Worm (Caenorhabditis elegans) whole organism, L1 larva: ENCODE data around the gene plpr-1.

Source experiments
- C04F5.9 ChIP-seq: sonication (generic microtip); optimal IDR thresholded peaks from 2 replicates; lab custom pipeline; 2016; ENCODE audit warnings: missing genetic modification characterization, missing compliant biosample characterization
- C16A3.4 ChIP-seq: fragments of 150-350 bp; optimal IDR thresholded peaks from 2 replicates; lab custom pipeline; 2014; ENCODE audit warnings: missing biosample characterization, missing genetic modification characterization
- F16B12.6 ChIP-seq: fragments of 150-350 bp; optimal IDR thresholded peaks from 2 replicates; lab custom pipeline; 2014; ENCODE audit warnings: missing biosample characterization, missing genetic modification characterization
- ceh-82 ChIP-seq, 3 experiments: fragments of 150-350 bp in 1 of 3; sonication (generic microtip) in 2 of 3; optimal IDR thresholded peaks; 2 replicates each; lab custom pipeline; 2014 to 2017; ENCODE audit warnings: missing biosample characterization in 3 of 3, missing genetic modification characterization in 3 of 3
- efl-1 ChIP-seq, 4 experiments: fragments of 150-350 bp; optimal IDR thresholded peaks in 3 of 4; peaks in 1 of 4; 1 replicate in 1 of 4; 2 replicates in 3 of 4; lab custom pipeline; 2014; ENCODE audit warnings: missing biosample characterization in 2 of 4, missing genetic modification characterization in 2 of 4, missing genetic modification reagents in 2 of 4
- efl-3 ChIP-seq: fragments of 200-800 bp; sonication (Bioruptor generic); optimal IDR thresholded peaks from 2 replicates; lab custom pipeline; 2018; ENCODE audit warnings: mild to moderate bottlenecking, missing genetic modification characterization, missing compliant biosample characterization
- egl-27 ChIP-seq, 2 experiments: fragments of 150-350 bp in 1 of 2; sonication (generic microtip); optimal IDR thresholded peaks; 3 replicates each; lab custom pipeline; 2017 to 2018; ENCODE audit warnings: missing biosample characterization in 2 of 2, missing genetic modification characterization in 2 of 2, missing genetic modification reagents in 2 of 2
- fkh-10 ChIP-seq: sonication (generic microtip); optimal IDR thresholded peaks from 2 replicates; lab custom pipeline; 2017; ENCODE audit warnings: missing biosample characterization, missing genetic modification reagents, missing genetic modification characterization
- hlh-17 ChIP-seq: fragments of 200-800 bp; sonication (Bioruptor generic); optimal IDR thresholded peaks from 2 replicates; lab custom pipeline; 2018; ENCODE audit warnings: missing genetic modification characterization, mild to moderate bottlenecking, missing compliant biosample characterization, moderate library complexity, borderline replicate concordance
- irx-1 ChIP-seq: sonication (generic microtip); optimal IDR thresholded peaks from 2 replicates; lab custom pipeline; 2016; ENCODE audit warnings: missing genetic modification characterization, missing compliant biosample characterization
- lin-13 ChIP-seq: fragments of 150-350 bp; optimal IDR thresholded peaks from 2 replicates; lab custom pipeline; 2014; ENCODE audit warnings: missing biosample characterization, missing genetic modification reagents, missing genetic modification characterization
- lin-15B ChIP-seq: fragments of 150-350 bp; sonication (generic microtip); optimal IDR thresholded peaks from 3 replicates; lab custom pipeline; 2014; ENCODE audit warnings: missing biosample characterization, missing genetic modification characterization
- lin-39 ChIP-seq: fragments of 150-350 bp; optimal IDR thresholded peaks from 2 replicates; lab custom pipeline; 2014; ENCODE audit warnings: missing biosample characterization, missing genetic modification reagents, missing genetic modification characterization
- lsy-2 ChIP-seq, 2 experiments: fragments of 150-350 bp; optimal IDR thresholded peaks; 2 replicates each; lab custom pipeline; 2014; ENCODE audit warnings: missing biosample characterization in 2 of 2, missing genetic modification characterization in 2 of 2
- mdl-1 ChIP-seq, 2 experiments: fragments of 150-350 bp; optimal IDR thresholded peaks; 2 replicates each; lab custom pipeline; 2014 to 2017; ENCODE audit warnings: missing biosample characterization in 2 of 2, missing genetic modification characterization in 2 of 2, inconsistent platforms in 1 of 2
- mef-2 ChIP-seq: fragments of 150-350 bp; optimal IDR thresholded peaks from 2 replicates; lab custom pipeline; 2014; ENCODE audit warnings: missing biosample characterization, missing genetic modification characterization
- mep-1 ChIP-seq: fragments of 150-350 bp; optimal IDR thresholded peaks from 2 replicates; lab custom pipeline; 2014; ENCODE audit warnings: missing biosample characterization, missing genetic modification characterization
- nhr-12 ChIP-seq: sonication (generic microtip); optimal IDR thresholded peaks from 2 replicates; lab custom pipeline; 2017; ENCODE audit warnings: missing biosample characterization, missing genetic modification characterization
- nhr-237 ChIP-seq: fragments of 150-350 bp; optimal IDR thresholded peaks from 2 replicates; lab custom pipeline; 2014; ENCODE audit warnings: missing biosample characterization, missing genetic modification characterization
- nhr-76 ChIP-seq: sonication (generic microtip); optimal IDR thresholded peaks from 2 replicates; lab custom pipeline; 2017; ENCODE audit warnings: missing biosample characterization, missing genetic modification characterization
- nhr-77 ChIP-seq: fragments of 150-350 bp; optimal IDR thresholded peaks from 2 replicates; lab custom pipeline; 2014; ENCODE audit warnings: missing biosample characterization, missing genetic modification characterization
- nhr-85 ChIP-seq: sonication (generic microtip); peaks from one replicate; lab custom pipeline; 2016; ENCODE audit warnings: missing genetic modification characterization, inconsistent platforms, missing compliant biosample characterization
- nhr-90 ChIP-seq: sonication (generic microtip); optimal IDR thresholded peaks from 2 replicates; lab custom pipeline; 2016; ENCODE audit warnings: mild to moderate bottlenecking, missing genetic modification characterization, missing compliant biosample characterization; ENCODE audit not compliant: poor library complexity
- pag-3 ChIP-seq: sonication (generic microtip); optimal IDR thresholded peaks from 2 replicates; lab custom pipeline; 2017; ENCODE audit warnings: missing genetic modification characterization, mild to moderate bottlenecking, missing compliant biosample characterization, antibody characterized with exemption, borderline replicate concordance; ENCODE audit not compliant: insufficient read depth
- pax-3 ChIP-seq: fragments of 200-800 bp; sonication (Bioruptor generic); optimal IDR thresholded peaks from 2 replicates; lab custom pipeline; 2018; ENCODE audit warnings: mild to moderate bottlenecking, missing genetic modification characterization, moderate library complexity, missing compliant biosample characterization
- rnt-1 ChIP-seq: sonication (generic microtip); optimal IDR thresholded peaks from 2 replicates; lab custom pipeline; 2016; ENCODE audit warnings: mild to moderate bottlenecking, missing genetic modification characterization, moderate library complexity, missing compliant biosample characterization
- skn-1 ChIP-seq: fragments of 150-350 bp; optimal IDR thresholded peaks from 2 replicates; lab custom pipeline; 2014; ENCODE audit warnings: missing biosample characterization, missing genetic modification characterization
- sox-4 ChIP-seq: sonication (generic microtip); optimal IDR thresholded peaks from 2 replicates; lab custom pipeline; 2016; ENCODE audit warnings: missing genetic modification characterization, missing compliant biosample characterization
- swsn-7 ChIP-seq: sonication (generic microtip); optimal IDR thresholded peaks from 2 replicates; lab custom pipeline; 2016; ENCODE audit warnings: missing genetic modification characterization, missing compliant biosample characterization
- tbx-2 ChIP-seq: sonication (generic microtip); optimal IDR thresholded peaks from 2 replicates; lab custom pipeline; 2016; ENCODE audit warnings: missing genetic modification characterization, missing compliant biosample characterization
- unc-130 ChIP-seq: fragments of 150-350 bp; optimal IDR thresholded peaks from 2 replicates; lab custom pipeline; 2017; ENCODE audit warnings: missing biosample characterization, missing genetic modification characterization, inconsistent platforms
- unc-86 ChIP-seq: sonication (generic microtip); optimal IDR thresholded peaks from 2 replicates; lab custom pipeline; 2016; ENCODE audit warnings: missing genetic modification characterization, missing compliant biosample characterization
- vab-15 ChIP-seq: sonication (generic microtip); optimal IDR thresholded peaks from 2 replicates; lab custom pipeline; 2017; ENCODE audit warnings: missing genotype, mild to moderate bottlenecking, missing genetic modification characterization, missing compliant biosample characterization
- xbp-1 ChIP-seq: sonication (generic microtip); optimal IDR thresholded peaks from 2 replicates; lab custom pipeline; 2016; ENCODE audit warnings: missing genetic modification characterization, missing compliant biosample characterization
- zag-1 ChIP-seq: fragments of 150-350 bp; optimal IDR thresholded peaks from 2 replicates; lab custom pipeline; 2014; ENCODE audit warnings: missing biosample characterization, missing genetic modification characterization
- ztf-11 ChIP-seq, 2 experiments: sonication (generic microtip); optimal IDR thresholded peaks; 2 replicates each; lab custom pipeline; 2016 to 2017; ENCODE audit warnings: missing genetic modification characterization in 2 of 2, missing biosample characterization in 1 of 2, missing compliant biosample characterization in 1 of 2
- ztf-4 ChIP-seq: fragments of 150-350 bp; optimal IDR thresholded peaks from 2 replicates; lab custom pipeline; 2014; ENCODE audit warnings: missing biosample characterization, missing genetic modification characterization

Gene plpr-1

DNA sequence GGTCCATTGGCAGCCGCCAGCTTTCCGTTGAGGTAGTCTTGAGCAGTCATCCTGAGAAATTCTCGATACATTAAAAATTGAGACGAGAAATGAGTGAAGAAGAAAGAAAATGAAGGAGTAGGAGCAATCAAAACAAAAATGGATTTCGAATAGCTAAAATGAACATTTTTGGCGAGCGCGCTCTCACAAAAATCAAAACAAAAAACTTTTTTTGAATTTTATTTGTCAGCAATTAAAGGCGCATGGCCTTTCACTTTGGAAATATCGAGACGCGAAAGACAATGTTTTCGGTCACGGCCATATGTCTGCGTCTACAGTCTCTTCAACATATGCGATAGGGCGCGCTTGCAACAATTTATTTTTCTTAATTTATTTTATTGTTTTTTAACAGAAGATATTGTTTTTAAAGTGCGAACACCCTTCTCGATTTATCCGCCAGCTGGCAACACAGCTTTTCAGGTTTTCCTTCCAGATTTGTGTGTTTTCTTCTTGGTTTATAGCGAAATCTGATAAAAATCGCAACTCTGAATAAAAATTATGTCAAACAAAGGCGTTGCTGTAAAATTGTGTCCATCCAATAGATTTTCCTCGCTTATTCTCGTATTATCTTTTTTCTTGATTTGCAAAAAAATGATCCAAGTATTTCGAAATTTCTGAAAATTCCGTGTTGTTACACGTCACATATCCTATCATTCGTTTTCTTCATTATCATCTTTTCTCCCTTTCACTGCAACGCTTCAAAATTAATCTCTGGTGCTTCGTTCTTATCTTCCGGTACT is 17.0 kb downstream of the plpr-1 start, which contains the start of the genes rpn-9 and T06D8.9 (continued):
- TF ChIP-seq ztf-11 (tag; optimal IDR thresholded peaks at IDR 0.05; lab: Kevin White, UChicago): peak in 1 of 2 experiments; percentile 29
- peak; percentile 38 for TF ChIP-seq nhr-237 (tag; lab: Kevin White, UChicago)
- TF ChIP-seq lsy-2 (tag; optimal IDR thresholded peaks at IDR 0.05; lab: Kevin White, UChicago): peak; percentile 86 to 93
- no peak for TF ChIP-seq nhr-12 (tag; lab: Kevin White, UChicago)
- peak in 1 of 2 experiments; percentile 75 for TF ChIP-seq mdl-1 (tag; optimal IDR thresholded peaks at IDR 0.05; lab: Kevin White, UChicago)
- TF ChIP-seq nhr-77: peak; percentile 72
- TF ChIP-seq C16A3.4 (tag; lab: Kevin White, UChicago): peak; percentile 92
- no peak for TF ChIP-seq zag-1 (tag; lab: Kevin White, UChicago)
- TF ChIP-seq egl-27 (tag; optimal IDR thresholded peaks at IDR 0.05; lab: Kevin White, UChicago): no peak
- no peak for TF ChIP-seq pag-3
- TF ChIP-seq ceh-82 (tag; optimal IDR thresholded peaks at IDR 0.05; lab: Kevin White, UChicago): peak; percentile 63 to 88 (median 67)
- no peak for TF ChIP-seq nhr-76
- TF ChIP-seq ztf-4 (tag; lab: Kevin White, UChicago): peak; percentile 22
- peak; percentile 89 for TF ChIP-seq mep-1 (tag; lab: Kevin White, UChicago)
- TF ChIP-seq lin-13 (GFP tag; lab: Kevin White, UChicago): peak; percentile 83
- TF ChIP-seq mef-2 (tag; lab: Kevin White, UChicago): no peak
- TF ChIP-seq nhr-85: peak; percentile 71
- peak; percentile 73 for TF ChIP-seq tbx-2 (tag; lab: Kevin White, UChicago)
- peak; percentile 48 for TF ChIP-seq pax-3 (tag; lab: Kevin White, UChicago)
- TF ChIP-seq C04F5.9 (tag; lab: Kevin White, UChicago): peak; percentile 42
- peak; percentile 71 for TF ChIP-seq swsn-7 (tag; lab: Kevin White, UChicago)
- TF ChIP-seq skn-1 (tag; lab: Kevin White, UChicago): peak; percentile 96
- no peak for TF ChIP-seq vab-15 (tag; lab: Kevin White, UChicago)
- TF ChIP-seq lin-39 (tag; lab: Kevin White, UChicago): no peak
- TF ChIP-seq efl-3: no peak
- TF ChIP-seq fkh-10: peak; percentile 57
- peak; percentile 81 for TF ChIP-seq xbp-1 (tag; lab: Kevin White, UChicago)
- TF ChIP-seq unc-130 (tag; lab: Kevin White, UChicago): peak; percentile 54
- TF ChIP-seq hlh-17 (GFP tag; lab: Kevin White, UChicago): no peak
- peak; percentile 94 for TF ChIP-seq lin-15B
- peak; percentile 51 for TF ChIP-seq F16B12.6 (tag; lab: Kevin White, UChicago)
- TF ChIP-seq rnt-1 (tag; lab: Kevin White, UChicago): peak; percentile 80
- peak; percentile 64 for TF ChIP-seq irx-1 (tag; lab: Kevin White, UChicago)
- no peak for TF ChIP-seq sox-4 (tag; lab: Kevin White, UChicago)

DNA sequence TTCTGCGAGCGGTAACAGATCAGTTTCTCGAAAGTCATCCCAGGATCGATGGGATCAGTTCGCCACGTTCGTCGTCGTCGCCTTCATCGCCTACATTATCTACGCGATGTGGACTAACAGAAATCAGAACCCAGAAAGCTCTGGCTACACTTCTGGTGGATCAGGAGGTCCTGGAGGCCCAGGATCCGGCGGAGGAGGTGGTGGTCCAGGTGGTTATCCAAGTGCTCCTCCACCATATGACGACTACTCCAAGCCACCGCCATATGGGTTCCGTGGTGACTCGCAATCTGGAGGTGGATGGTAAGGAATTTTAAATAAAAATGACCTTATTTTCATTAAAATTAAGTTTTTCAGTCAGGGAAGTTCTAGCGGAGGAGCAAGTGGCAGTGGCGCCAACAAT is 18.1 kb downstream of the plpr-1 start:
- TF ChIP-seq pag-3 (no peak), efl-3 (no peak), unc-86 (no peak), nhr-76 (no peak), efl-1 (optimal IDR thresholded peaks at IDR 0.05; lab: Kevin White, UChicago) (no peak), efl-1 (GFP tag; optimal IDR thresholded peaks at IDR 0.05 in 1 of 2; lab: Kevin White, UChicago) (no peak)

DNA sequence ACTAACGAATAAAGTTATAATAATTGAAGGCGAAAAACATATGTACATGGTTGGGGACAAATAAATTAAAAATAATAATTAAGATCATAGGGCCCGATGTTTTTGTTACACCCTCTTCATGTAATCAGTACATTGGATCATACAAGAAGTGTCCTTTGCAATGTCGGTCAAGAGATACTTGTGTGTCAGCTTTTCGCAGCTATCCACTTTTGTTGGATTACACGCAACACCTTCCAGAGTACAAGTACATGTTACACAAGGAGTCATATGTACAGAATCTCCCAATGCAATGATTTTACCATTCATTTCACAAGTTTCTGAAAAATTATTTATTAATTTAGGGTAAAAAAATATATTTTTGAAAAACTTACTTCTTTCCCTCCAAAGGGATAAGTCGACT is 18.9 kb downstream of the plpr-1 start:
- no peak for TF ChIP-seq egl-27 (tag; optimal IDR thresholded peaks at IDR 0.05; lab: Kevin White, UChicago)
- no peak for TF ChIP-seq efl-1 (optimal IDR thresholded peaks at IDR 0.05; lab: Kevin White, UChicago)
- TF ChIP-seq efl-1 (GFP tag; optimal IDR thresholded peaks at IDR 0.05 in 1 of 2; lab: Kevin White, UChicago): peak in 1 of 2 experiments; percentile 89
- peak; percentile 0 for TF ChIP-seq nhr-90 (tag; lab: Kevin White, UChicago)
